Comparison of ENCODE assay signal across 2 worm cellular contexts in the genomic region with DNA sequence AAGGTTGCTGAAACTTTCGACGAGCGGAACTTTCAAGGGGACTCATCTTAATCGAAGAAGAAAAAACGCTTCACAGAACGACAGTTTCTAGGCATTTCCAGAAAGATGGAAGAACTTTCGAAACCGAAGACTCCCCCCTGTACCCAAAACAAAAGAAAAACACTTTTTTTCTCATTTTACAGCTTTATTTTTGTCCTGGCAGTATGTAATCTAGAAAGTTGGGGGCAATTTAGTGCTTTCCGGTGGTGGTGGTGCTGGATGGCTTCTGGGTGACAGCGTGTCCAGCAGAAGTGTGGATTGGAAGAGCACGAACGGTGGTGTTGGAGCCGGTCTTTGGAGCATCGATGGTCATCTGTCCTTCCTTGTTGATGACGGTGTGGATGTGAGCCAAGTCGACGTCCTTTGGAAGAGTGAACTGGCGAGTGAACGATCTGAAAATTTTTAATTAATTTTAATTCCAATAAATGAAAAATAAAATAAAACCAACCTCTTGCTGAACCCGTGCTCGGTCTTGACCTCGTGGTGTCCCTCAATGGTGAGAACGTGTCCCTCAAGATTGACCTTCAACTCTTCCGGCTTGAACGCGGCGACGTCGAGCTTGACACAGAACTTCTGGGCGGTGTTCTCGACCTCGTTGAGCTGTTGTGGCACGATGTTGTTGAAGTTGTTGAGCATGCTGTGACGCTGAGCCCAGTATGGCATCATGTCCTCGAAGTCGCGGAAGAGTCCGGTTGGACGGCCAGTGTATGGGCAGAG.
TF ChIP-seq lines count a peak whose summit lies in the region.

No protein-coding gene starts in this region.

TF ChIP-seq in whole organism, L4 larva, 104 proteins besides CTCF, POLR2A, EP300 and RAD21:
- TF ChIP-seq F49E8.2 (tag; optimal IDR thresholded peaks at IDR 0.05; lab: Kevin White, UChicago; ENCODE audit: borderline replicate concordance) (peak; percentile 54), zip-2 (tag; optimal IDR thresholded peaks at IDR 0.05; lab: Kevin White, UChicago) (no peak), daf-12 (tag; optimal IDR thresholded peaks at IDR 0.05; lab: Kevin White, UChicago) (no peak), snpc-1.2 (GFP tag; IDR thresholded peaks at IDR 0.05; lab: Robert Waterston, UW) (peak; percentile 57), mes-2 (tag; optimal IDR thresholded peaks at IDR 0.05; lab: Kevin White, UChicago; ENCODE audit: poor library complexity, severe bottlenecking) (peak; percentile 13), cey-2 (tag; optimal IDR thresholded peaks at IDR 0.05; lab: Kevin White, UChicago; ENCODE audit: borderline replicate concordance, insufficient read depth) (no peak), set-16 (GFP tag; IDR thresholded peaks at IDR 0.05; lab: Robert Waterston, UW) (peak; percentile 33; the same call in 1 of the 2 replicates), daf-19 (GFP tag; conservative IDR thresholded peaks at IDR 0.05; lab: Robert Waterston, UW) (0 out of 2 replicates have a peak, but pooled peaks have one; percentile 7), gei-8 (GFP tag; optimal IDR thresholded peaks at IDR 0.05; lab: Kevin White, UChicago) (peak; percentile 26), ctbp-1 (GFP tag; IDR thresholded peaks at IDR 0.05; lab: Robert Waterston, UW) (0 out of 2 replicates have a peak, but pooled peaks have one; percentile 28), arid-1 (GFP tag; conservative IDR thresholded peaks at IDR 0.05; lab: Robert Waterston, UW) (0 out of 2 replicates have a peak, but pooled peaks have one; percentile 28), egl-43 (GFP tag; IDR thresholded peaks at IDR 0.05; lab: Robert Waterston, UW) (peak; percentile 20; the same call in 1 of the 2 replicates), ama-1 (optimal IDR thresholded peaks at IDR 0.05; lab: Kevin White, UChicago) (peak; percentile 56), nhr-77 (tag; optimal IDR thresholded peaks at IDR 0.05; lab: Kevin White, UChicago) (no peak), Y5F2A.4 (GFP tag; optimal IDR thresholded peaks at IDR 0.05; lab: Kevin White, UChicago) (peak; percentile 1), unc-130 (GFP tag; optimal IDR thresholded peaks at IDR 0.05; lab: Kevin White, UChicago) (peak; percentile 83), lin-38 (GFP tag; IDR thresholded peaks at IDR 0.05; lab: Robert Waterston, UW) (peak; percentile 79)

TF ChIP-seq in whole organism, young adult, 124 proteins besides CTCF, POLR2A, EP300 and RAD21 (continues in another document):
- no peak for TF ChIP-seq unc-62 (GFP tag; optimal IDR thresholded peaks at IDR 0.05; lab: Kevin White, UChicago)
- peak; percentile 46 for TF ChIP-seq hmg-1.2 (GFP tag; IDR thresholded peaks at IDR 0.05; lab: Robert Waterston, UW)
- TF ChIP-seq Y67H2A.10 (GFP tag; conservative IDR thresholded peaks at IDR 0.05; lab: Robert Waterston, UW), result peak; percentile 48; the same call in 1 of the 2 replicates
- no peak for TF ChIP-seq mxl-1 (tag; optimal IDR thresholded peaks at IDR 0.05; lab: Kevin White, UChicago)
- peak; percentile 5 for TF ChIP-seq F39B2.1 (GFP tag; IDR thresholded peaks at IDR 0.05; lab: Robert Waterston, UW)
- no peak for TF ChIP-seq F57C9.4 (tag; optimal IDR thresholded peaks at IDR 0.05; lab: Kevin White, UChicago)
- TF ChIP-seq lag-1 (GFP tag; IDR thresholded peaks at IDR 0.05; lab: Robert Waterston, UW), result no peak
- peak; percentile 51 for TF ChIP-seq unc-130 (GFP tag; optimal IDR thresholded peaks at IDR 0.05; lab: Kevin White, UChicago)
- no peak for TF ChIP-seq ztf-18 (tag; optimal IDR thresholded peaks at IDR 0.05; lab: Kevin White, UChicago)
- TF ChIP-seq mcd-1 (GFP tag; IDR thresholded peaks at IDR 0.05; lab: Robert Waterston, UW), result peak; percentile 55
- no peak for TF ChIP-seq K11D2.4 (GFP tag; IDR thresholded peaks at IDR 0.05; lab: Robert Waterston, UW)
- peak; percentile 12 for TF ChIP-seq rpc-1 (optimal IDR thresholded peaks at IDR 0.05; lab: Kevin White, UChicago)
- TF ChIP-seq rpc-1 (tag; optimal IDR thresholded peaks at IDR 0.05; lab: Kevin White, UChicago), result no peak
- TF ChIP-seq ceh-40 (GFP tag; IDR thresholded peaks at IDR 0.05; lab: Robert Waterston, UW), result peak; percentile 47; the same call in 1 of the 2 replicates
- peak; percentile 45; the same call in 1 of the 2 replicates for TF ChIP-seq C17E4.6 (GFP tag; IDR thresholded peaks at IDR 0.05; lab: Robert Waterston, UW)
- no peak for TF ChIP-seq F22D6.2 (tag; optimal IDR thresholded peaks at IDR 0.05; lab: Kevin White, UChicago)
- TF ChIP-seq hlh-26 (GFP tag; conservative IDR thresholded peaks at IDR 0.05; lab: Robert Waterston, UW), result no peak
- no peak for TF ChIP-seq lin-35 (GFP tag; optimal IDR thresholded peaks at IDR 0.05; lab: Kevin White, UChicago)
- no peak for TF ChIP-seq F57A8.1 (GFP tag; optimal IDR thresholded peaks at IDR 0.05; lab: Kevin White, UChicago)
- TF ChIP-seq F37B4.10 (GFP tag; IDR thresholded peaks at IDR 0.05; lab: Robert Waterston, UW), result 0 out of 2 replicates have a peak, but pooled peaks have one; percentile 6
- TF ChIP-seq akir-1 (GFP tag; optimal IDR thresholded peaks at IDR 0.05; lab: Kevin White, UChicago), result no peak
- peak; percentile 46; the same call in 1 of the 2 replicates for TF ChIP-seq Y56A3A.18 (GFP tag; IDR thresholded peaks at IDR 0.05; lab: Robert Waterston, UW)
- TF ChIP-seq B0019.2 (GFP tag; conservative IDR thresholded peaks at IDR 0.05; lab: Robert Waterston, UW), result peak; percentile 26
- peak; percentile 49 for TF ChIP-seq ztf-28 (GFP tag; IDR thresholded peaks at IDR 0.05; lab: Robert Waterston, UW)
- TF ChIP-seq attf-5 (GFP tag; optimal IDR thresholded peaks at IDR 0.05; lab: Kevin White, UChicago), result peak; percentile 54
- peak; percentile 17 for TF ChIP-seq atf-7 (tag; optimal IDR thresholded peaks at IDR 0.05; lab: Kevin White, UChicago)
- TF ChIP-seq nfya-2 (GFP tag; IDR thresholded peaks at IDR 0.05; lab: Robert Waterston, UW), result 0 out of 2 replicates have a peak, but pooled peaks have one; percentile 30
- no peak for TF ChIP-seq ceh-27 (GFP tag; optimal IDR thresholded peaks at IDR 0.05; lab: Kevin White, UChicago)
- TF ChIP-seq madf-6 (GFP tag; IDR thresholded peaks at IDR 0.05; lab: Robert Waterston, UW), result peak; percentile 83
- peak; percentile 64 for TF ChIP-seq dpff-1 (tag; optimal IDR thresholded peaks at IDR 0.05; lab: Kevin White, UChicago)
- no peak for TF ChIP-seq B0261.1 (tag; optimal IDR thresholded peaks at IDR 0.05; lab: Kevin White, UChicago)
- TF ChIP-seq F33H1.4 (GFP tag; IDR thresholded peaks at IDR 0.05; lab: Robert Waterston, UW), result peak; percentile 44
- no peak for TF ChIP-seq xnd-1 (tag; optimal IDR thresholded peaks at IDR 0.05; lab: Kevin White, UChicago)
- no peak for TF ChIP-seq ZK185.1 (tag; optimal IDR thresholded peaks at IDR 0.05; lab: Kevin White, UChicago; ENCODE audit: poor library complexity, severe bottlenecking)
- no peak for TF ChIP-seq bed-1 (GFP tag; IDR thresholded peaks at IDR 0.05; lab: Robert Waterston, UW)
- peak; percentile 88 for TF ChIP-seq D2030.7 (GFP tag; IDR thresholded peaks at IDR 0.05; lab: Robert Waterston, UW)
- peak; percentile 95 for TF ChIP-seq hsf-1 (GFP tag; IDR thresholded peaks at IDR 0.05; lab: Robert Waterston, UW)
- TF ChIP-seq tlf-1 (GFP tag; optimal IDR thresholded peaks at IDR 0.05; lab: Kevin White, UChicago), result peak; percentile 87
- TF ChIP-seq aptf-3 (GFP tag; IDR thresholded peaks at IDR 0.05; lab: Robert Waterston, UW), result peak; percentile 10; the same call in 1 of the 2 replicates
- TF ChIP-seq B0336.3 (GFP tag; IDR thresholded peaks at IDR 0.05; lab: Robert Waterston, UW), result peak; percentile 97
- peak; percentile 69 for TF ChIP-seq rcor-1 (GFP tag; IDR thresholded peaks at IDR 0.05; lab: Robert Waterston, UW)
- TF ChIP-seq lin-40 (tag; optimal IDR thresholded peaks at IDR 0.05; lab: Kevin White, UChicago), result no peak
- TF ChIP-seq nhr-27 (tag; optimal IDR thresholded peaks at IDR 0.05; lab: Kevin White, UChicago), result peak; percentile 21
- TF ChIP-seq B0035.1 (tag; optimal IDR thresholded peaks at IDR 0.05; lab: Kevin White, UChicago), result no peak
- peak; percentile 90 for TF ChIP-seq Y79H2A.3 (GFP tag; conservative IDR thresholded peaks at IDR 0.05; lab: Robert Waterston, UW)
- no peak for TF ChIP-seq ets-4 (GFP tag; optimal IDR thresholded peaks at IDR 0.05; lab: Kevin White, UChicago)
- TF ChIP-seq F49E8.2 (tag; optimal IDR thresholded peaks at IDR 0.05; lab: Kevin White, UChicago; ENCODE audit: insufficient read depth), result peak; percentile 92
- peak; percentile 51 for TF ChIP-seq snpc-4 (GFP tag; optimal IDR thresholded peaks at IDR 0.05; lab: Kevin White, UChicago)
- peak in 3 of 4 experiments; percentile 9 to 78 (median 29) for TF ChIP-seq snpc-4 (tag; optimal IDR thresholded peaks at IDR 0.05; lab: Kevin White, UChicago)
- TF ChIP-seq attf-3 (GFP tag; conservative IDR thresholded peaks at IDR 0.05; lab: Robert Waterston, UW), result no peak
- peak; percentile 20 for TF ChIP-seq efl-1 (GFP tag; optimal IDR thresholded peaks at IDR 0.05; lab: Kevin White, UChicago)
- no peak for TF ChIP-seq ccch-3 (GFP tag; optimal IDR thresholded peaks at IDR 0.05; lab: Kevin White, UChicago)
- peak; percentile 78 for TF ChIP-seq lin-54 (GFP tag; optimal IDR thresholded peaks at IDR 0.05; lab: Kevin White, UChicago)
- TF ChIP-seq dpl-1 (GFP tag; optimal IDR thresholded peaks at IDR 0.05; lab: Kevin White, UChicago), result peak; percentile 9
- TF ChIP-seq lir-1 (GFP tag; conservative IDR thresholded peaks at IDR 0.05; lab: Robert Waterston, UW), result no peak; the same call in 1 of the 2 replicates
- TF ChIP-seq snpc-1.3 (tag; optimal IDR thresholded peaks at IDR 0.05; lab: Kevin White, UChicago; ENCODE audit: insufficient read depth), result peak; percentile 80
- TF ChIP-seq lsl-1 (GFP tag; optimal IDR thresholded peaks at IDR 0.05; lab: Kevin White, UChicago), result peak; percentile 48
- TF ChIP-seq snpc-1.1 (tag; optimal IDR thresholded peaks at IDR 0.05; lab: Kevin White, UChicago; ENCODE audit: insufficient read depth), result peak; percentile 45
- peak; percentile 62 for TF ChIP-seq tbp1 (GFP tag; optimal IDR thresholded peaks at IDR 0.05; lab: Kevin White, UChicago)
- no peak for TF ChIP-seq ztf-22 (GFP tag; optimal IDR thresholded peaks at IDR 0.05; lab: Kevin White, UChicago)
- TF ChIP-seq ceh-91 (GFP tag; IDR thresholded peaks at IDR 0.05; lab: Robert Waterston, UW), result peak; percentile 50; the same call in 1 of the 2 replicates
- TF ChIP-seq bed-2 (GFP tag; IDR thresholded peaks at IDR 0.05; lab: Robert Waterston, UW), result no peak
- no peak for TF ChIP-seq mel-28 (tag; optimal IDR thresholded peaks at IDR 0.05; lab: Kevin White, UChicago; ENCODE audit: borderline replicate concordance)

Comparison
In these comparisons a context has a peak if more than half of its experiments do, and no peak if none do; other contexts are left out.
1. Of the 7 proteins assayed by ChIP-seq in both whole organism, young adult and whole organism, L4 larva: peak only in whole organism, young adult: dpl-1 and snpc-4; only in whole organism, L4 larva: none; in both: F49E8.2, ama-1 and unc-130; in neither: 2.